Worm (Caenorhabditis elegans) whole organism, L3 larva: ENCODE measurements around the gene K10C2.8.

ENCODE experiments used
- ZK546.5 ChIP-seq: sonication (generic microtip); optimal IDR thresholded peaks from 2 replicates; lab custom pipeline; 2017; ENCODE audit warnings: missing biosample characterization, missing genetic modification characterization
- aly-2 ChIP-seq: fragments of 150-350 bp; optimal IDR thresholded peaks from 2 replicates; lab custom pipeline; 2014; ENCODE audit warnings: missing biosample characterization, missing genetic modification characterization
- ceh-16 ChIP-seq: sonication (generic microtip); optimal IDR thresholded peaks from 2 replicates; lab custom pipeline; 2017; ENCODE audit warnings: missing biosample characterization, missing genetic modification characterization
- fkh-10 ChIP-seq: sonication (generic microtip); optimal IDR thresholded peaks from 2 replicates; lab custom pipeline; 2017; ENCODE audit warnings: missing biosample characterization, missing genetic modification reagents, missing genetic modification characterization
- nhr-12 ChIP-seq: fragments of 150-350 bp; optimal IDR thresholded peaks from 2 replicates; lab custom pipeline; 2014; ENCODE audit warnings: missing biosample characterization, missing genetic modification characterization
- nhr-237 ChIP-seq: fragments of 150-350 bp; optimal IDR thresholded peaks from 2 replicates; lab custom pipeline; 2014; ENCODE audit warnings: missing biosample characterization, missing genetic modification characterization
- nhr-25 ChIP-seq: sonication (generic microtip); optimal IDR thresholded peaks from 2 replicates; lab custom pipeline; 2017; ENCODE audit warnings: missing biosample characterization, missing genetic modification characterization
- nhr-76 ChIP-seq: fragments of 150-350 bp; sonication (generic microtip); optimal IDR thresholded peaks from 5 replicates; lab custom pipeline; 2014; ENCODE audit warnings: missing biosample characterization, missing genetic modification characterization

- TF ChIP-seq aly-2 (tag; lab: Kevin White, UChicago) (no peak), ceh-16 (tag; lab: Kevin White, UChicago) (no peak), nhr-76 (no peak), nhr-12 (tag; lab: Kevin White, UChicago) (no peak), fkh-10 (GFP tag; lab: Kevin White, UChicago) (no peak), nhr-25 (tag; lab: Kevin White, UChicago) (no peak), nhr-237 (tag; lab: Kevin White, UChicago) (no peak), ZK546.5 (no peak)
Observed at ce11 chrX:6468499-6468898, 31.1 kb upstream of the K10C2.8 start, which contains the start of gene C15B12.9.
